Worm (Caenorhabditis elegans) whole organism, early embryonic: ENCODE results near the gene ncam-1.

Experiments used
- B0310.2 ChIP-seq: sonication (generic microtip); optimal IDR thresholded peaks from 2 replicates; lab custom pipeline; 2016; ENCODE audit warnings: mild to moderate bottlenecking, missing genetic modification characterization, missing compliant biosample characterization
- aly-1 ChIP-seq: sonication (generic microtip); optimal IDR thresholded peaks from 2 replicates; lab custom pipeline; 2016; ENCODE audit warnings: missing genetic modification characterization, missing compliant biosample characterization
- ama-1 ChIP-seq: fragments of 150-350 bp; optimal IDR thresholded peaks from 2 replicates; lab custom pipeline; 2014
- ceh-13 ChIP-seq: fragments of 200-800 bp; sonication (Bioruptor generic); optimal IDR thresholded peaks from 2 replicates; lab custom pipeline; 2018; ENCODE audit warnings: mild to moderate bottlenecking, missing genetic modification characterization, missing compliant biosample characterization
- ceh-36 ChIP-seq: sonication (generic microtip); optimal IDR thresholded peaks from 2 replicates; lab custom pipeline; 2016; ENCODE audit warnings: missing genetic modification characterization, inconsistent platforms, missing compliant biosample characterization
- ets-7 ChIP-seq: sonication (generic microtip); optimal IDR thresholded peaks from 2 replicates; lab custom pipeline; 2016; ENCODE audit warnings: missing genotype, missing genetic modification characterization, missing compliant biosample characterization
- flt-1 ChIP-seq: fragments of 200-800 bp; sonication (Bioruptor generic); IDR thresholded peaks from 2 replicates; pipeline ENCODE4 v1.3.6; 2022; ENCODE audit warnings: missing genetic modification characterization, missing compliant biosample characterization
- hmg-4 ChIP-seq: fragments of 200-800 bp; sonication (Bioruptor generic); optimal IDR thresholded peaks from 2 replicates; lab custom pipeline; 2018; ENCODE audit warnings: mild to moderate bottlenecking, missing genetic modification characterization, missing compliant biosample characterization
- pes-1 ChIP-seq: fragments of 200-800 bp; sonication (Bioruptor generic); IDR thresholded peaks from 2 replicates; pipeline ENCODE4 v1.3.6; 2022; ENCODE audit warnings: missing genetic modification reagents, missing genetic modification characterization, missing compliant biosample characterization
- sea-1 ChIP-seq: fragments of 200-800 bp; sonication (Bioruptor generic); conservative IDR thresholded peaks from 2 replicates; pipeline ENCODE4 v1.3.6; 2022; ENCODE audit warnings: missing genetic modification characterization, missing compliant biosample characterization
- tbx-11 ChIP-seq: fragments of 200-800 bp; sonication (Bioruptor generic); IDR thresholded peaks from 2 replicates; pipeline ENCODE4 v1.3.6; 2022; ENCODE audit warnings: missing genetic modification characterization, missing compliant biosample characterization
- tbx-37 ChIP-seq: fragments of 200-800 bp; sonication (Bioruptor generic); conservative IDR thresholded peaks from 2 replicates; pipeline ENCODE4 v1.3.6; 2022; ENCODE audit warnings: missing genetic modification reagents, missing genetic modification characterization, missing compliant biosample characterization
- tra-4 ChIP-seq: sonication (generic microtip); optimal IDR thresholded peaks from 2 replicates; lab custom pipeline; 2017; ENCODE audit warnings: missing genetic modification characterization, missing compliant biosample characterization

ce11 chrX:696253-696652 lies 4.5 kb downstream of the ncam-1 start:
- TF ChIP-seq ama-1: no peak
- TF ChIP-seq flt-1 (GFP tag; lab: Robert Waterston, UW): no peak
- TF ChIP-seq tra-4 (tag; lab: Kevin White, UChicago): no peak
- TF ChIP-seq sea-1 (GFP tag; lab: Robert Waterston, UW): no peak
- TF ChIP-seq hmg-4 (GFP tag; lab: Kevin White, UChicago): no peak
- TF ChIP-seq ceh-36 (tag; lab: Kevin White, UChicago): no peak
- TF ChIP-seq ets-7 (tag; lab: Kevin White, UChicago): no peak
- no peak for TF ChIP-seq B0310.2 (tag; lab: Kevin White, UChicago)
- no peak for TF ChIP-seq pes-1 (GFP tag; lab: Robert Waterston, UW)
- no peak for TF ChIP-seq ceh-13 (GFP tag; lab: Kevin White, UChicago)
- no peak for TF ChIP-seq tbx-37
- TF ChIP-seq aly-1 (tag; lab: Kevin White, UChicago): no peak
- no peak for TF ChIP-seq tbx-11 (GFP tag; lab: Robert Waterston, UW)
